Fruit fly (Drosophila melanogaster): ENCODE data around the gene GILT2.

Gene GILT2

dm6 chr3R:23669401-23670216 is 9.1 kb upstream of the GILT2 start, which contains the start of gene CG31145 (continued):
- TF ChIP-seq CG43689 (GFP tag; IDR thresholded peaks at IDR 0.05) (peak; percentile 96), Blimp-1 (GFP tag; optimal IDR thresholded peaks at IDR 0.05) (peak; percentile 98), CG2120 (GFP tag; optimal IDR thresholded peaks at IDR 0.05) (peak; percentile 100), kah (GFP tag; optimal IDR thresholded peaks at IDR 0.05) (peak; percentile 97), pfk (GFP tag; optimal IDR thresholded peaks at IDR 0.05) (peak; percentile 47), seq (GFP tag; IDR thresholded peaks at IDR 0.05) (peak; percentile 99), gce (GFP tag; IDR thresholded peaks at IDR 0.05) (peak; percentile 97), HHEX (GFP tag; optimal IDR thresholded peaks at IDR 0.05) (peak; percentile 99), BEAF-32 (GFP tag; optimal IDR thresholded peaks at IDR 0.05) (peak; percentile 41), Adf1 (GFP tag; IDR thresholded peaks at IDR 0.05) (peak; percentile 97), CG14860 (GFP tag; IDR thresholded peaks at IDR 0.05; ENCODE audit: partially characterized antibody) (no peak), Dp (GFP tag; optimal IDR thresholded peaks at IDR 0.05) (peak; percentile 40), CG31388 (GFP tag; optimal IDR thresholded peaks at IDR 0.05) (peak; percentile 98), CTCF (GFP tag; optimal IDR thresholded peaks at IDR 0.05) (peak; percentile 86), lola (GFP tag; optimal IDR thresholded peaks at IDR 0.05) (peak in 1 of 3 experiments; percentile 98), CG13775 (GFP tag; optimal IDR thresholded peaks at IDR 0.05) (peak; percentile 100), corto (GFP tag; optimal IDR thresholded peaks at IDR 0.05) (peak; percentile 96), otp (GFP tag; IDR thresholded peaks at IDR 0.05) (peak; percentile 97), Ravus (GFP tag; IDR thresholded peaks at IDR 0.05) (peak; percentile 98), nerfin-1 (tag; optimal IDR thresholded peaks at IDR 0.05) (peak; percentile 98), phol (tag; optimal IDR thresholded peaks at IDR 0.05) (peak; percentile 99), CG4730 (GFP tag; IDR thresholded peaks at IDR 0.05) (peak; percentile 98), CG8359 (GFP tag; optimal IDR thresholded peaks at IDR 0.05; ENCODE audit: borderline replicate concordance) (peak; percentile 96), CG10274 (GFP tag; optimal IDR thresholded peaks at IDR 0.05) (peak; percentile 97), lab (GFP tag; optimal IDR thresholded peaks at IDR 0.05) (peak; percentile 100), abd-A (tag; optimal IDR thresholded peaks at IDR 0.05) (peak; percentile 95), zfh2 (GFP tag; optimal IDR thresholded peaks at IDR 0.05) (peak; percentile 100), CG31441 (GFP tag; IDR thresholded peaks at IDR 0.05) (peak; percentile 100), CG3407 (GFP tag; optimal IDR thresholded peaks at IDR 0.05) (peak; percentile 99), CG3726 (GFP tag; IDR thresholded peaks at IDR 0.05) (peak; percentile 99), Hand (GFP tag; optimal IDR thresholded peaks at IDR 0.05) (peak; percentile 99), dimm (GFP tag; IDR thresholded peaks at IDR 0.05) (peak; percentile 96), dan (GFP tag; IDR thresholded peaks at IDR 0.05) (peak; percentile 89), NK7.1 (GFP tag; optimal IDR thresholded peaks at IDR 0.05) (peak; percentile 99), caup (GFP tag; optimal IDR thresholded peaks at IDR 0.05; ENCODE audit: severe bottlenecking) (peak; percentile 99), tin (GFP tag; optimal IDR thresholded peaks at IDR 0.05) (peak; percentile 99), ro (GFP tag; IDR thresholded peaks at IDR 0.05) (peak; percentile 97), ken (GFP tag; IDR thresholded peaks at IDR 0.05) (peak; percentile 99), chm (GFP tag; IDR thresholded peaks at IDR 0.05) (peak; percentile 95), Xbp1 (GFP tag; optimal IDR thresholded peaks at IDR 0.05) (peak; percentile 100), stwl (tag; optimal IDR thresholded peaks at IDR 0.05) (peak; percentile 31), sisA (GFP tag; IDR thresholded peaks at IDR 0.05) (peak; percentile 99), HLHmδ (GFP tag; optimal IDR thresholded peaks at IDR 0.05) (no peak), gfzf (GFP tag; optimal IDR thresholded peaks at IDR 0.05) (peak; percentile 41), lmd (GFP tag; IDR thresholded peaks at IDR 0.05) (peak; percentile 100), fru (optimal IDR thresholded peaks at IDR 0.05) (no peak), mam (GFP tag; optimal IDR thresholded peaks at IDR 0.05) (peak; percentile 100), trh (GFP tag; optimal IDR thresholded peaks at IDR 0.05) (peak; percentile 99), kni (GFP tag; optimal IDR thresholded peaks at IDR 0.05) (peak; percentile 92)
